Worm (Caenorhabditis elegans) whole organism, L3 larva: ENCODE measurements around the gene lips-11.

Source experiments
- R02D3.7 ChIP-seq: fragments of 150-350 bp; optimal IDR thresholded peaks from 2 replicates; lab custom pipeline; 2014; ENCODE audit warnings: missing biosample characterization, missing genetic modification characterization
- daf-12 ChIP-seq: fragments of 150-350 bp; optimal IDR thresholded peaks from 2 replicates; lab custom pipeline; 2014; ENCODE audit warnings: missing biosample characterization, missing genetic modification reagents, missing genetic modification characterization
- fos-1 ChIP-seq: fragments of 150-350 bp; optimal IDR thresholded peaks from 2 replicates; lab custom pipeline; 2014; ENCODE audit warnings: missing biosample characterization, missing genetic modification characterization
- jun-1 ChIP-seq: fragments of 150-350 bp; optimal IDR thresholded peaks from 2 replicates; lab custom pipeline; 2014; ENCODE audit warnings: missing biosample characterization, missing genetic modification reagents, missing genetic modification characterization
- nfya-1 ChIP-seq: sonication (generic microtip); optimal IDR thresholded peaks from 2 replicates; lab custom pipeline; 2017; ENCODE audit warnings: missing genetic modification characterization, mild to moderate bottlenecking, missing compliant biosample characterization, antibody characterized with exemption, moderate library complexity; ENCODE audit not compliant: insufficient read depth
- nhr-28 ChIP-seq: fragments of 150-350 bp; optimal IDR thresholded peaks from 2 replicates; lab custom pipeline; 2014; ENCODE audit warnings: missing biosample characterization, missing genetic modification characterization
- unc-62 ChIP-seq: fragments of 150-350 bp; sonication (generic microtip); optimal IDR thresholded peaks from 4 replicates; lab custom pipeline; 2014; ENCODE audit warnings: missing biosample characterization, missing genetic modification reagents, missing genetic modification characterization
- ztf-11 ChIP-seq: fragments of 150-350 bp; optimal IDR thresholded peaks from 2 replicates; lab custom pipeline; 2014; ENCODE audit warnings: missing biosample characterization, missing genetic modification characterization

DNA sequence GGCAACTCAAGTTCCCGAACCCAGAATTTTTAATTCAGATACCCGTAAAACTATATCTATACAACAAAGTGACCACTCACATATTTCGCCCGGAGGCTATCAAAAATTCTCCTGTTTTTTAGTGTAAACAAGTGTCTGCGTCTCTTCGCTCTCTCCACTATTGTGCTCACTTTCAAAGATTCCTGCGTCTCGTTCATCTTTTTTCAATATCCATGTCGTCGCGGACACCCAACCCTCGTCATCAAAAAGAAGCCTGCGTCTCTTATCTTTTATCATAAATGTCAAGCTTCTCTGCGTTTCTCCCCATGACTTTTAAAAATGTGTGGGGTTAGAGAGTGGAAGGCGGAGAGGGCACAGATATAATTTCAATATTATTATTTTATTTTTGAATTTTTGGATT, 25.9 kb downstream of the lips-11 start:
- TF ChIP-seq fos-1 (no peak), daf-12 (tag; lab: Kevin White, UChicago) (no peak), ztf-11 (tag; lab: Kevin White, UChicago) (no peak), jun-1 (tag; lab: Kevin White, UChicago) (no peak), unc-62 (no peak), nfya-1 (tag; lab: Kevin White, UChicago) (peak; percentile 61), R02D3.7 (tag; lab: Kevin White, UChicago) (no peak), nhr-28 (tag; lab: Kevin White, UChicago) (no peak)
